Fruit fly (Drosophila melanogaster): ENCODE measurements around the gene CG4911.

CG4911 gene

dm6 chr3L:9026568-9026967, 46.0 kb downstream of the CG4911 start:
- TF ChIP-seq CG1620 (GFP tag; optimal IDR thresholded peaks at IDR 0.05) (no peak), ovo (GFP tag; optimal IDR thresholded peaks at IDR 0.05) (no peak), Mnt (GFP tag; optimal IDR thresholded peaks at IDR 0.05) (no peak), tj (GFP tag; optimal IDR thresholded peaks at IDR 0.05) (no peak), cnc (optimal IDR thresholded peaks at IDR 0.05) (no peak), CG11617 (GFP tag; optimal IDR thresholded peaks at IDR 0.05) (no peak), CG12768 (GFP tag; optimal IDR thresholded peaks at IDR 0.05) (no peak), Hr96 (GFP tag; optimal IDR thresholded peaks at IDR 0.05) (no peak), Crg-1 (GFP tag; optimal IDR thresholded peaks at IDR 0.05) (no peak), bab1 (GFP tag; optimal IDR thresholded peaks at IDR 0.05) (no peak), CG7045 (GFP tag; optimal IDR thresholded peaks at IDR 0.05) (no peak), Clk (GFP tag; optimal IDR thresholded peaks at IDR 0.05) (no peak), CG33017 (tag; optimal IDR thresholded peaks at IDR 0.05) (no peak)

- TF ChIP-seq CG7045 (GFP tag; optimal IDR thresholded peaks at IDR 0.05), result no peak
- TF ChIP-seq Clk (GFP tag; optimal IDR thresholded peaks at IDR 0.05), result no peak
- TF ChIP-seq cic (GFP tag; optimal IDR thresholded peaks at IDR 0.05), result no peak
- no peak for TF ChIP-seq Crg-1 (GFP tag; optimal IDR thresholded peaks at IDR 0.05)
- TF ChIP-seq Hr96 (GFP tag; optimal IDR thresholded peaks at IDR 0.05), result no peak
- TF ChIP-seq CG12768 (GFP tag; optimal IDR thresholded peaks at IDR 0.05), result no peak
- no peak for TF ChIP-seq Mnt (GFP tag; optimal IDR thresholded peaks at IDR 0.05)
- TF ChIP-seq CG11617 (GFP tag; optimal IDR thresholded peaks at IDR 0.05), result no peak
- TF ChIP-seq ovo (GFP tag; optimal IDR thresholded peaks at IDR 0.05), result no peak
- no peak for TF ChIP-seq pad (GFP tag; optimal IDR thresholded peaks at IDR 0.05)
- TF ChIP-seq bab1 (GFP tag; optimal IDR thresholded peaks at IDR 0.05), result no peak
- TF ChIP-seq kay (GFP tag; ENCODE audit: borderline replicate concordance), result no peak
- TF ChIP-seq CG14711 (tag; optimal IDR thresholded peaks at IDR 0.05), result no peak
Measured at dm6 chr3L:9025680-9026079, 46.9 kb downstream of the CG4911 start.

dm6 chr3L:9025178-9025577, 47.4 kb downstream of the CG4911 start:
- TF ChIP-seq toe (GFP tag; optimal IDR thresholded peaks at IDR 0.05) (no peak), CG12768 (GFP tag; optimal IDR thresholded peaks at IDR 0.05) (no peak), ovo (GFP tag; optimal IDR thresholded peaks at IDR 0.05) (no peak), cnc (optimal IDR thresholded peaks at IDR 0.05) (no peak), pad (GFP tag; optimal IDR thresholded peaks at IDR 0.05) (no peak), cic (GFP tag; optimal IDR thresholded peaks at IDR 0.05) (no peak)

dm6 chr3L:9024741-9025140, 47.8 kb downstream of the CG4911 start:
- TF ChIP-seq Clk (GFP tag; optimal IDR thresholded peaks at IDR 0.05) (no peak), ovo (GFP tag; optimal IDR thresholded peaks at IDR 0.05) (no peak), tj (GFP tag; optimal IDR thresholded peaks at IDR 0.05) (no peak), CG11617 (GFP tag; optimal IDR thresholded peaks at IDR 0.05) (no peak), CG1620 (GFP tag; optimal IDR thresholded peaks at IDR 0.05) (no peak), Crg-1 (GFP tag; optimal IDR thresholded peaks at IDR 0.05) (no peak), cnc (optimal IDR thresholded peaks at IDR 0.05) (no peak), cic (GFP tag; optimal IDR thresholded peaks at IDR 0.05) (no peak)

- TF ChIP-seq CG33017 (tag; optimal IDR thresholded peaks at IDR 0.05), result no peak
- no peak for TF ChIP-seq bab1 (GFP tag; optimal IDR thresholded peaks at IDR 0.05)
- peak; percentile 18 for TF ChIP-seq kay (GFP tag; ENCODE audit: borderline replicate concordance)
- TF ChIP-seq CG11617 (GFP tag; optimal IDR thresholded peaks at IDR 0.05), result no peak
- TF ChIP-seq Crg-1 (GFP tag; optimal IDR thresholded peaks at IDR 0.05), result no peak
- no peak for TF ChIP-seq pad (GFP tag; optimal IDR thresholded peaks at IDR 0.05)
- no peak for TF ChIP-seq ovo (GFP tag; optimal IDR thresholded peaks at IDR 0.05)
- no peak for TF ChIP-seq CG12768 (GFP tag; optimal IDR thresholded peaks at IDR 0.05)
- no peak for TF ChIP-seq CG14711 (tag; optimal IDR thresholded peaks at IDR 0.05)
Measured at dm6 chr3L:9023627-9024026, 48.9 kb downstream of the CG4911 start.

- TF ChIP-seq tj (GFP tag; optimal IDR thresholded peaks at IDR 0.05) (no peak), CG12768 (GFP tag; optimal IDR thresholded peaks at IDR 0.05) (no peak), CG5204 (GFP tag; optimal IDR thresholded peaks at IDR 0.05) (no peak), kay (GFP tag; ENCODE audit: borderline replicate concordance) (peak; percentile 54)
Measured at dm6 chr3L:9020436-9021370, 51.8 kb downstream of the CG4911 start.

dm6 chr3L:9019196-9019662, 53.3 kb downstream of the CG4911 start, which contains the start of gene Doc2:
Gene Doc2 (minus strand): TSS chr3L:9019246.
- no peak for TF ChIP-seq Hr96 (GFP tag; optimal IDR thresholded peaks at IDR 0.05)
- TF ChIP-seq tj (GFP tag; optimal IDR thresholded peaks at IDR 0.05), result no peak
- no peak for TF ChIP-seq CG14711 (tag; optimal IDR thresholded peaks at IDR 0.05)
- no peak for TF ChIP-seq bab1 (GFP tag; optimal IDR thresholded peaks at IDR 0.05)
- no peak for TF ChIP-seq cnc (optimal IDR thresholded peaks at IDR 0.05)
- no peak for TF ChIP-seq CG7045 (GFP tag; optimal IDR thresholded peaks at IDR 0.05)
- no peak for TF ChIP-seq CG12768 (GFP tag; optimal IDR thresholded peaks at IDR 0.05)
- no peak for TF ChIP-seq CG11617 (GFP tag; optimal IDR thresholded peaks at IDR 0.05)
- TF ChIP-seq toe (GFP tag; optimal IDR thresholded peaks at IDR 0.05), result no peak
- no peak for TF ChIP-seq CG33017 (tag; optimal IDR thresholded peaks at IDR 0.05)
- no peak for TF ChIP-seq CG5204 (GFP tag; optimal IDR thresholded peaks at IDR 0.05)
- no peak for TF ChIP-seq Crg-1 (GFP tag; optimal IDR thresholded peaks at IDR 0.05)
- no peak for TF ChIP-seq CG1620 (GFP tag; optimal IDR thresholded peaks at IDR 0.05)
- TF ChIP-seq kay (GFP tag; ENCODE audit: borderline replicate concordance), result no peak
- TF ChIP-seq pad (GFP tag; optimal IDR thresholded peaks at IDR 0.05), result no peak
- no peak for TF ChIP-seq Mnt (GFP tag; optimal IDR thresholded peaks at IDR 0.05)
